Worm (Caenorhabditis elegans): ENCODE measurements around the gene dct-11.

ce11 chrX:5837035-5837434, 2.5 kb downstream of the dct-11 start:
- TF ChIP-seq K09A11.1 (tag; optimal IDR thresholded peaks at IDR 0.05; ENCODE audit: insufficient read depth) (no peak), hlh-30 (tag; optimal IDR thresholded peaks at IDR 0.05; ENCODE audit: insufficient read depth) (no peak), fkh-10 (GFP tag; optimal IDR thresholded peaks at IDR 0.05) (no peak), elt-2 (tag; optimal IDR thresholded peaks at IDR 0.05) (no peak), pha-4 (tag; optimal IDR thresholded peaks at IDR 0.05) (no peak), Y22D7AL.16 (tag; optimal IDR thresholded peaks at IDR 0.05) (no peak), unc-55 (GFP tag; optimal IDR thresholded peaks at IDR 0.05) (peak; percentile 60), npax-4 (tag; optimal IDR thresholded peaks at IDR 0.05) (no peak), lim-6 (tag; optimal IDR thresholded peaks at IDR 0.05) (no peak), dve-1 (tag; optimal IDR thresholded peaks at IDR 0.05) (no peak), pqm-1 (tag; optimal IDR thresholded peaks at IDR 0.05) (no peak), tbx-7 (tag; optimal IDR thresholded peaks at IDR 0.05) (no peak), ceh-19 (GFP tag; optimal IDR thresholded peaks at IDR 0.05) (no peak), fkh-6 (tag; optimal IDR thresholded peaks at IDR 0.05) (no peak)
